Worm (Caenorhabditis elegans): ENCODE data around the gene srbc-42.

DNA sequence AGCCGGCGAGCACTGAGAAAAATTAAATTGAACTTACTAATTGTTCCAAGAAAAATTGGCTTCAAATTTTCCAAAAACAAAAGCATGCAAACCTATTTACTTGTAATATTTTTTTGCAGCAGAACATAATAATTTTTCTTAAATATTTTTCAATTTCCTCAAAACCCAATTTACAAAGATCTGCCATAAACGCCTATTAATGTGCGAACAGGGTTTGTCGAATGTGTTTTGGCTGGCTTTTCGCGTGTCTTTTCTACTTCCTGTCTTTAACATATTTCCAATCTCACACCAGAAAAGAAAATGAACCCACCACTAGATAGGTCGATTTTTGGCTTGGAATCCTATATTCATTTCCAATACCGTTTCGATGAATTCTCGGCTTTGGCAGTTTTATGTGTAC lies 15.8 kb downstream of the srbc-42 start, which contains the start of gene C45H4.18:
- TF ChIP-seq flt-1 (GFP tag; IDR thresholded peaks at IDR 0.05) = no peak
- no peak for TF ChIP-seq tab-1 (GFP tag; IDR thresholded peaks at IDR 0.05)
- no peak for TF ChIP-seq med-1 (GFP tag; optimal IDR thresholded peaks at IDR 0.05; ENCODE audit: insufficient read depth)
- TF ChIP-seq cog-1 (tag; optimal IDR thresholded peaks at IDR 0.05) = no peak
- no peak for TF ChIP-seq ztf-29 (GFP tag; IDR thresholded peaks at IDR 0.05)
- no peak for TF ChIP-seq T22C8.4 (GFP tag; IDR thresholded peaks at IDR 0.05)
- no peak for TF ChIP-seq klf-2 (GFP tag; conservative IDR thresholded peaks at IDR 0.05)
- TF ChIP-seq ztf-23 (GFP tag; IDR thresholded peaks at IDR 0.05) = no peak
